Fruit fly (Drosophila melanogaster) S2 (cell line): Measurements from ENCODE around the gene Lmx1a.

Source experiments
- CG8478 ChIP-seq: fragments of >200 bp; optimal IDR thresholded peaks from 2 replicates; lab custom pipeline; 2018
- CTCF ChIP-seq, 2 experiments: fragments of >200 bp; optimal IDR thresholded peaks; 2 replicates each; lab custom pipeline; 2018

Lmx1a gene

DNA sequence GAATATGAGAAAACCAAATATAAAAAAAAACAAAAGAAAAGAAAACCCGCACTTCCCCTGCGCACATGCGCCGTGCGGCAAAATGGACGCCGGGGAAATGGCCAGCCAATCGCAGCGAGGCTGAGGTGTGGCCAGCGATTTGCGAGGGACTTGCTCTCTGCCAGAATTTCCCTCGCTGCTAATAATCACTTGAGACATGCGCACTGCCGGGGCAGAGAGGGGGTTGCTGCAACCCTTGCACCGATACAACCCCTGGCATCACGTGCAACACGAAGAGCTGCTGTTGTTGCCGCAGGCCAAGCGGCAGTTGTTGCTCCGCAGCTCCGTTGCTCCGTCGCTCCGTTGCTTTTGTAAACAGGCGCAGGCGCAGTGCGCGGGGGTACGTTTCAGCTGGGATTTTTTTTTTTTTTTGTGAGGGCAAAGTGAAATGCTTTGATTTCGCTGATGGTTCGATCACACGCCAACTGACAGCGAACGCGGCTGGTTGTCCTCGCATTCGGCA lies at the start of gene Lmx1a:
Gene Lmx1a (plus strand): TSS at position 452 of the 502 bp plus-strand sequence.
- TF ChIP-seq CG8478 (lab: Kevin White, UChicago) (no peak), CTCF (optimal IDR thresholded peaks at IDR 0.05; lab: Kevin White, UChicago) (no peak)

DNA sequence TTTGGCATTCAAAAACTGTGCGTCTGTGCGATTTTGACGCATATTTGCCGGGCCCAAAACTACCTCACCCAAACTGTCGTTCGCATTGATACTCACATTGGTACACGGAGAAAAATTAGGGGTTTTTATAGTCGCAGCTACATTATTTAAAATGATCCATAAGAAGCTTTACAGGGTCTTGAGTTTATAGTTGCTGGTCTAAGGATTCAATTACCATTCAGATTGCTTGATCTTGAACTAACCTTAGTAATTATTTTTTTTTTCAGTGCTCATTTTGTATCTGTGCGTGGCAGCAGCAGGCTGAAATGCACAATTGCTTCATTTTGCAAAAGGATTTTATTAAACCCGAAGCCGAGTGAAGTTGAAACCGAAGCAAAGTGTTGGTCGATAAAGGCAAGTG lies 41.7 kb upstream of the Lmx1a start:
- TF ChIP-seq CG8478 (lab: Kevin White, UChicago) (no peak), CTCF (optimal IDR thresholded peaks at IDR 0.05; lab: Kevin White, UChicago) (no peak)

dm6 chr3L:12289664-12290063 lies 39.4 kb upstream of the Lmx1a start:
- no peak for TF ChIP-seq CTCF (optimal IDR thresholded peaks at IDR 0.05; lab: Kevin White, UChicago)
- no peak for TF ChIP-seq CG8478 (lab: Kevin White, UChicago)

- TF ChIP-seq CG8478 (lab: Kevin White, UChicago) (no peak), CTCF (optimal IDR thresholded peaks at IDR 0.05; lab: Kevin White, UChicago) (no peak)
Observed at dm6 chr3L:12290556-12290955, 38.5 kb upstream of the Lmx1a start.

DNA sequence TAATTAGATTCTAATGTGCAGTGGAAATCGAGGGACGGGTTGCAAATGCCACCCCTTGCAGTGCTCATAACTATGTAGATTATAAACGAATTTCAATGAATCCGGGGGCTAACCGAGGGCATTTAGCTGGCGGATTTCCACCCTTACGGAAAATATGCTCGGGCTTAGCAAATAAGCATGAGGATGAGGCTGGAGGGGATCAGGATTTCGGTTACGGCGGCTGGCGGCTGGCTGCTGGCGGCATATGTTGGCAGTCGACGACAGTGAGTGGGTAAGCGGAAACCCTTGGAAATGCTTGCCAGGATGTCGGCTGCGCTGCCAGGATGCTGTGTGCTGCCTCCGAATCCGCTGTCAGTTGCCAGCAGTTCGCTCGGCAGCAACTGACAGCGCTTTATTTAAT lies 34.4 kb upstream of the Lmx1a start:
- TF ChIP-seq CTCF (optimal IDR thresholded peaks at IDR 0.05; lab: Kevin White, UChicago): no peak
- TF ChIP-seq CG8478 (lab: Kevin White, UChicago): no peak

- no peak for TF ChIP-seq CTCF (optimal IDR thresholded peaks at IDR 0.05; lab: Kevin White, UChicago)
- TF ChIP-seq CG8478 (lab: Kevin White, UChicago): no peak
Observed at dm6 chr3L:12296073-12296527, 32.9 kb upstream of the Lmx1a start, which contains the start of gene CG4328. Gene CG4328 (minus strand): TSS chr3L:12296123.

- no peak for TF ChIP-seq CG8478 (lab: Kevin White, UChicago)
- no peak for TF ChIP-seq CTCF (optimal IDR thresholded peaks at IDR 0.05; lab: Kevin White, UChicago)
Observed at dm6 chr3L:12298092-12298491, 30.9 kb upstream of the Lmx1a start.

- no peak for TF ChIP-seq CTCF (optimal IDR thresholded peaks at IDR 0.05; lab: Kevin White, UChicago)
- no peak for TF ChIP-seq CG8478 (lab: Kevin White, UChicago)
Observed at dm6 chr3L:12305896-12306295, 23.1 kb upstream of the Lmx1a start.

- no peak for TF ChIP-seq CG8478 (lab: Kevin White, UChicago)
- TF ChIP-seq CTCF (optimal IDR thresholded peaks at IDR 0.05; lab: Kevin White, UChicago): no peak
Observed at dm6 chr3L:12310505-12310904, 18.5 kb upstream of the Lmx1a start, which contains the start of gene CG44355. Gene CG44355 (plus strand): TSS chr3L:12310805.

dm6 chr3L:12313280-12313679 lies 15.8 kb upstream of the Lmx1a start:
- no peak for TF ChIP-seq CTCF (optimal IDR thresholded peaks at IDR 0.05; lab: Kevin White, UChicago)
- TF ChIP-seq CG8478 (lab: Kevin White, UChicago): no peak

dm6 chr3L:12319782-12320181 lies 9.2 kb upstream of the Lmx1a start:
- TF ChIP-seq CG8478 (lab: Kevin White, UChicago): no peak
- TF ChIP-seq CTCF (optimal IDR thresholded peaks at IDR 0.05; lab: Kevin White, UChicago): no peak

DNA sequence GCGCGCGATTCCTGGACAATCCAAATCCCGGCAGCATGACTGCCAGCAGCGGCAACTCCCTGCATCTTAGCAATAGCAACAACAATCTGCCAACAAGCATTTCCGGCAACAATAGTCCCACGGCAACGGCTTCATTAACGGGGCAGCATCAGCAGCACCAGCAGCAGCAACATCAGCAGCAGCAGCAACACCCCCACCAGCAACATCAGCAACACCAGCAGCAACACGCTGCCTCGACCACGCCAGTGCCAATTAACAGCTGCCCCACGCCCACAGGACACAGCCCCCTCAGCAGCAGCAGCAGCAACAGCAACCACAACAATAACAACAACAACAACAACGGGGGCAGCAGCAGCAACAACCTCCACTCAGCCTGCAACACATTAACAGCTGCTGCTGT lies 517 bp downstream of the Lmx1a start:
- TF ChIP-seq CG8478 (lab: Kevin White, UChicago) (no peak), CTCF (optimal IDR thresholded peaks at IDR 0.05; lab: Kevin White, UChicago) (no peak)

DNA sequence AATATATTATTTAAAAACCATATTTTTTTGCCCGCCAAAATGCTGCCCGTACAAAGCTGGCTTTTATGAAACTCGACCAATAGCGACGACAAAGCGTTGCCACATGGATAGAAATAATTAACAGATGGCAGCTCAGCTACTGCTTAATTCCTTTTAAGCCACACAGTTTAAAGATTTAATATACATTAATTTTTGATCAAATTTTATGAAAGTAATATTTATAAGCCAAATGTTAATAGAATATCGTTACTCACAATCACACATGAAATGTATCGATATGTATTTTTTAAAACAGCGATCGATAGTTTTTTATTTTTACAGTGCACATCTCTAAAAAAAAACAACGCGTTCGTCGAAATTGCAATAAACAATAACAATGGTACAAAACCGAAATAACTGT lies 7.3 kb downstream of the Lmx1a start, which contains the start of gene CG10418:
Gene CG10418 (plus strand): TSS at position 338 of the 400 bp plus-strand sequence.
- TF ChIP-seq CTCF (optimal IDR thresholded peaks at IDR 0.05; lab: Kevin White, UChicago) (peak in 1 of 2 experiments; percentile 29), CG8478 (lab: Kevin White, UChicago) (no peak)

- TF ChIP-seq CTCF (optimal IDR thresholded peaks at IDR 0.05; lab: Kevin White, UChicago): no peak
Observed at dm6 chr3L:12350307-12350706, 21.3 kb downstream of the Lmx1a start.

DNA sequence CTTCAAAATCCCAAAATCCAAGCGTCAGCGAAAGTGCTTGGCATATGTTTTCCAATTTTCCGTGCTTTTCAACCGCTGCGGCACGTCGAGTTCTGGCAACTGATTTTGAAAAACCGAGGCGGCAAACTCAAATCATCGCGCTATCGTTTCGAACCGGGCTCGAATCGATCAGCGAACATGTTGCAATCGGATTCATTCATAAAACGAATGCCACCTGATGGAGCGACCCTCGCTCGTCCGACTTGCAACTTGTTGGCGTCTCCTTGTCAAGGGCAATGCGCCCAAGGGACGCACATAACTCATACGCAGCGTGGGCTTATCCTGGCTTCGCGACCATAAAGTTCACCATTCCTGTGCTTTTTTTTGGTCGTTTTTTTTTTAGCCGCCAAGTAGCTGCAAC lies 22.4 kb downstream of the Lmx1a start, which contains the start of gene CrzR:
Gene CrzR (minus strand): TSS at position 105 of the 400 bp plus-strand sequence.
- TF ChIP-seq CTCF (optimal IDR thresholded peaks at IDR 0.05; lab: Kevin White, UChicago): no peak
- no peak for TF ChIP-seq CG8478 (lab: Kevin White, UChicago)

DNA sequence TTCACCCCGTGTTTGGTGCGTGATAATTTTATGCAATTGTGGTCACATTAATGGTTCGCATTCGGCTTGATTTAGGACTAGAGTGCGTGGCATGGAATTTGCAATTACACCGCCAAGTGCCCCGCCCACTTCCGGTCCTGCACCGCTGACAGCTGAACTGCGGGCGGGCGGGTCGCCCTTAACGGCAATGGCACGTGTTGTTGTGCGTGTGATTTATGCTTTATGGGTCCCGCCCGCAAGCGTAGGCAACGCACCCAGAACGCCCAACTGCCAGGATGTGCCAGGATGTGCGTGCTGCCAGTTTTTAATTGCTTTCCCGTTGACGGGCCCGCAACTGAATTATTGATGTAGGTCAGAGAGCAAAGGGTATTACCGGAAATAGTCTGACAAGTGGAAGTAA lies 34.7 kb downstream of the Lmx1a start:
- TF ChIP-seq CTCF (optimal IDR thresholded peaks at IDR 0.05; lab: Kevin White, UChicago): no peak
- TF ChIP-seq CG8478 (lab: Kevin White, UChicago): no peak
